Worm (Caenorhabditis elegans): ENCODE data around the gene srh-223.
"Not testable (repeated sequence)": the region's sequence is repeated elsewhere in the genome, so short reads cannot be mapped to it uniquely, and the experiment has no call there.

DNA sequence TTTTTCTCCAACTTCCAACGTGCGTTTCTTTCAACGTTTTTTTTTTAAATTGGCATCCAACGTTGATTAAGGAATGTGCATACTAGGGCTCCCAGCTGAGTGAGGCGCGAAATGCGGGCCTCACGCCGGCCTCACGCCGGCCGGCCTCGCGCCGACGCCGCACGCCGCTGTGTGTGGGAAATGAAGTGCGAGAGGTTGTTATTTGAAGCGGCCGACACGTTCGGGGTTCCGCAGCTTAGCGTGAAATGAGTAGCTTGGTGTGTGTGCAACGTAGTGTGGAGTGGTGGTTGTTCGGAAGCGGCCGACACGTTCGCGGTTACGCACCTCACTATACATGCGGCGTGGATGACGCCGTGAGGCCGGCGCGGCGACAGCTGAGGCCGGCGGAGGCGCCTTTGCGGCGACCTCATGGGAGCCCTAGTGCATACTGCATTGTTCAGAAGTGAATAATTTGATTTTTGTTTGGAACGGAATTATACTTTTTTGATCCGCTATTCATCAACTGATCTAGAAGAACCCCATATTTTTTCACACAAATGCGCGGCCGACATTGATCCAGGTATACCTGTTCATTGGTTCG lies 34.2 kb upstream of the srh-223 start:
- not testable (repeated sequence) for TF ChIP-seq ztf-22 (GFP tag; optimal IDR thresholded peaks at IDR 0.05); snpc-4 (GFP tag; optimal IDR thresholded peaks at IDR 0.05); snpc-1.3 (tag; optimal IDR thresholded peaks at IDR 0.05; ENCODE audit: insufficient read depth); ekl-4 (GFP tag; IDR thresholded peaks at IDR 0.05); cebp-1 (GFP tag; IDR thresholded peaks at IDR 0.05); cebp-1 (tag; optimal IDR thresholded peaks at IDR 0.05); cebp-2 (GFP tag; IDR thresholded peaks at IDR 0.05); ama-1 (optimal IDR thresholded peaks at IDR 0.05); ama-1 (GFP tag; optimal IDR thresholded peaks at IDR 0.05)
- TF ChIP-seq snpc-4 (tag; optimal IDR thresholded peaks at IDR 0.05) (peak in 1 of 4 experiments; percentile 81), zfh-2 (GFP tag; conservative IDR thresholded peaks at IDR 0.05) (peak; percentile 86)
